Fruit fly (Drosophila melanogaster): ENCODE results near the gene CG32815.

CG32815 gene

dm6 chrX:900725-901345, 31.4 kb upstream of the CG32815 start (continued):
- TF ChIP-seq sug (tag; optimal IDR thresholded peaks at IDR 0.05) (peak; percentile 67), CG11695 (GFP tag; IDR thresholded peaks at IDR 0.05) (peak; percentile 83), trh (GFP tag; optimal IDR thresholded peaks at IDR 0.05) (no peak), Opbp (GFP tag; IDR thresholded peaks at IDR 0.05; ENCODE audit: partially characterized antibody) (no peak), Hr39 (optimal IDR thresholded peaks at IDR 0.05) (no peak), CG34422 (GFP tag; IDR thresholded peaks at IDR 0.05) (peak; percentile 72; the same call in 2 of the 3 replicates), CG12299 (tag; optimal IDR thresholded peaks at IDR 0.05) (peak; percentile 67), bowl (GFP tag; IDR thresholded peaks at IDR 0.05) (peak; percentile 30; the same call in 1 of the 2 replicates), CG30020 (tag; optimal IDR thresholded peaks at IDR 0.05) (peak; percentile 5), NfI (GFP tag; optimal IDR thresholded peaks at IDR 0.05) (peak; percentile 80), zen2 (GFP tag; IDR thresholded peaks at IDR 0.05; ENCODE audit: partially characterized antibody) (no peak), CG31365 (tag; optimal IDR thresholded peaks at IDR 0.05) (peak; percentile 47), Nf-YC (tag; optimal IDR thresholded peaks at IDR 0.05) (peak; percentile 60), Kr (GFP tag; optimal IDR thresholded peaks at IDR 0.05) (no peak), Hmx (GFP tag; optimal IDR thresholded peaks at IDR 0.05) (no peak), CG8924 (tag; optimal IDR thresholded peaks at IDR 0.05) (peak; percentile 81), CG34376 (GFP tag; optimal IDR thresholded peaks at IDR 0.05) (peak; percentile 21), CG13287 (GFP tag; IDR thresholded peaks at IDR 0.05; ENCODE audit: partially characterized antibody) (no peak; the same call in 1 of the 2 replicates), ac (GFP tag; optimal IDR thresholded peaks at IDR 0.05) (peak; percentile 31), CG4854 (GFP tag; optimal IDR thresholded peaks at IDR 0.05) (peak; percentile 50), CG12155 (GFP tag; optimal IDR thresholded peaks at IDR 0.05) (peak; percentile 67), CG3847 (GFP tag; IDR thresholded peaks at IDR 0.05) (peak; percentile 62), CG7786 (GFP tag; optimal IDR thresholded peaks at IDR 0.05) (peak; percentile 78), Hr3 (GFP tag; optimal IDR thresholded peaks at IDR 0.05) (peak; percentile 72), h (optimal IDR thresholded peaks at IDR 0.05) (no peak), CG3726 (GFP tag; IDR thresholded peaks at IDR 0.05) (peak; percentile 58; the same call in 1 of the 3 replicates), nom (GFP tag; optimal IDR thresholded peaks at IDR 0.05) (peak; percentile 84), Nf-YB (GFP tag; optimal IDR thresholded peaks at IDR 0.05) (peak; percentile 42), fd64A (GFP tag; optimal IDR thresholded peaks at IDR 0.05) (peak; percentile 13), CG10654 (GFP tag; optimal IDR thresholded peaks at IDR 0.05) (peak; percentile 80), sna (GFP tag; IDR thresholded peaks at IDR 0.05; ENCODE audit: partially characterized antibody) (no peak), CG34224 (GFP tag; IDR thresholded peaks at IDR 0.05; ENCODE audit: partially characterized antibody) (no peak), Stat92E (GFP tag; optimal IDR thresholded peaks at IDR 0.05) (no peak), CG10274 (GFP tag; optimal IDR thresholded peaks at IDR 0.05) (peak; percentile 18), vfl (GFP tag; optimal IDR thresholded peaks at IDR 0.05) (peak; percentile 45), Nf-YA (GFP tag; IDR thresholded peaks at IDR 0.05) (peak; percentile 48), CG11247 (GFP tag; IDR thresholded peaks at IDR 0.05) (peak; percentile 73), fu2 (GFP tag; optimal IDR thresholded peaks at IDR 0.05) (peak; percentile 42), cato (GFP tag; optimal IDR thresholded peaks at IDR 0.05; ENCODE audit: borderline replicate concordance) (peak; percentile 60), CG10366 (GFP tag; IDR thresholded peaks at IDR 0.05) (peak; percentile 75), Oli (tag; optimal IDR thresholded peaks at IDR 0.05) (peak; percentile 84), CG6854 (GFP tag; optimal IDR thresholded peaks at IDR 0.05) (peak; percentile 56), zf30C (GFP tag; optimal IDR thresholded peaks at IDR 0.05) (no peak), CG1602 (GFP tag; optimal IDR thresholded peaks at IDR 0.05) (peak; percentile 58), CkIIα-i1 (GFP tag; IDR thresholded peaks at IDR 0.05) (no peak), fd102C (GFP tag; optimal IDR thresholded peaks at IDR 0.05) (peak; percentile 17), Dip3 (GFP tag; optimal IDR thresholded peaks at IDR 0.05) (peak; percentile 62), tin (GFP tag; optimal IDR thresholded peaks at IDR 0.05) (peak; percentile 68), grn (GFP tag; optimal IDR thresholded peaks at IDR 0.05) (no peak), sisA (GFP tag; IDR thresholded peaks at IDR 0.05) (peak; percentile 83)
